Fruit fly (Drosophila melanogaster) whole organism, embryonic: ENCODE data around the gene CG7914.
A peak's percentile ranks its signal among the peaks of the same experiment; 100 is the strongest.

Experiments used
- C15 ChIP-seq: fragments of 200-800 bp; sonication (Bioruptor generic); IDR thresholded peaks from 3 replicates; pipeline ENCODE4 v1.3.6; 2022; ENCODE audit warnings: missing biosample characterization, missing genetic modification characterization
- CG2129 ChIP-seq: fragments of 200-800 bp; sonication (Bioruptor generic); IDR thresholded peaks from 2 replicates; pipeline ENCODE4 v1.3.6; 2022; ENCODE audit warnings: missing biosample characterization, missing genetic modification characterization; ENCODE audit not compliant: partially characterized antibody
- Nf-YA ChIP-seq: fragments of 200-800 bp; sonication (Bioruptor generic); IDR thresholded peaks from 2 replicates; pipeline ENCODE4 v1.3.6; 2022; ENCODE audit warnings: missing biosample characterization, missing genetic modification characterization
- cad ChIP-seq: fragments of >200 bp; optimal IDR thresholded peaks from 2 replicates; lab custom pipeline; 2017; ENCODE audit warnings: missing biosample characterization, missing genetic modification characterization
- dysf ChIP-seq: fragments of 200-800 bp; sonication (Bioruptor generic); IDR thresholded peaks from 3 replicates; pipeline ENCODE4 v1.3.6; 2022; ENCODE audit warnings: missing biosample characterization, missing genetic modification characterization
- sqz ChIP-seq: fragments of 200-800 bp; sonication (Bioruptor generic); optimal IDR thresholded peaks from 3 replicates; lab custom pipeline; 2018; ENCODE audit warnings: missing biosample characterization, mild to moderate bottlenecking, missing genetic modification characterization

- peak; percentile 39 for TF ChIP-seq sqz
- TF ChIP-seq CG2129 (GFP tag; lab: Robert Waterston, UW), result no peak
- TF ChIP-seq dysf, result no peak
- no peak for TF ChIP-seq cad (GFP tag; lab: Kevin White, UChicago)
- no peak for TF ChIP-seq Nf-YA (GFP tag; lab: Robert Waterston, UW)
- no peak for TF ChIP-seq C15 (GFP tag; lab: Robert Waterston, UW)
Observed at dm6 chrX:19189903-19190302, 3.3 kb downstream of the CG7914 start, which contains the start of gene HP1D3csd.
